Fruit fly (Drosophila melanogaster) whole organism, embryonic: ENCODE data around the gene CG42324.

Experiments
- CG2202 ChIP-seq: fragments of 200-800 bp; sonication (Bioruptor generic); optimal IDR thresholded peaks from 2 replicates; lab custom pipeline; 2018; ENCODE audit warnings: missing biosample characterization, mild to moderate bottlenecking, missing genetic modification characterization
- CG6791 ChIP-seq: fragments of 200-800 bp; sonication (Bioruptor generic); IDR thresholded peaks from 3 replicates; pipeline ENCODE4 v1.3.6; 2022; ENCODE audit warnings: missing biosample characterization, missing genetic modification characterization; ENCODE audit not compliant: partially characterized antibody
- nmo ChIP-seq: fragments of 200-800 bp; sonication (Bioruptor generic); optimal IDR thresholded peaks from 2 replicates; lab custom pipeline; 2018; ENCODE audit warnings: missing biosample characterization, mild to moderate bottlenecking, missing genetic modification characterization, moderate library complexity

DNA sequence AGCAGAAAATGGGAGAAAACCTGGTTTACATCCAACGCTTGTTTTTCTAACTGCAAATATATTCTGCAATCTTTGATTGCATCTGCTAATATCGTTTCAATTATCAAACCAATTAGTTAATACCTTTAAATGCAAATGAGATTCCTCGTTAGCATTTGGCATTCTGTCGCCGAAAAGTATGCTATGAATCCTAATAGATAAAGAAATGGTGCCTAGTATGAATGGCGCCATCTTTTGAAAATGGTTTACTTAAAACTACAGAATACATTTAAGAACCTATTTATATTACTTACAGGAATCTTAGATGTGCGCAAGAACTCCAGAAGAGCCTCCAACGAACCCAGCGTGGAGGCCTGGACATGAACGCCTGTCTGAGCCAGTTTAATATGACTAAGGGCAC lies 15.3 kb upstream of the CG42324 start:
- TF ChIP-seq CG6791 (GFP tag; lab: Robert Waterston, UW) (no peak), nmo (GFP tag; lab: Kevin White, UChicago) (no peak), CG2202 (tag; lab: Kevin White, UChicago) (no peak)
